Fruit fly (Drosophila melanogaster) whole organism: Measurements from ENCODE around the gene CG31055.

Experiments
- CG8478 ChIP-seq: fragments of >200 bp; optimal IDR thresholded peaks from 2 replicates; lab custom pipeline; 2018; ENCODE audit warnings: inconsistent platforms
- Dll ChIP-seq: fragments of >200 bp; optimal IDR thresholded peaks from 2 replicates; lab custom pipeline; 2017
- EcR ChIP-seq, 2 experiments: fragments of >200 bp; optimal IDR thresholded peaks; 2 replicates each; lab custom pipeline; 2017; ENCODE audit warnings: missing biosample characterization in 2 of 2, missing genetic modification characterization in 2 of 2, missing genetic modification reagents in 2 of 2
- pan ChIP-seq: fragments of >200 bp; optimal IDR thresholded peaks from 2 replicates; lab custom pipeline; 2017
- psq ChIP-seq: fragments of >200 bp; optimal IDR thresholded peaks from 2 replicates; lab custom pipeline; 2017
- usp ChIP-seq: fragments of >200 bp; optimal IDR thresholded peaks from 2 replicates; lab custom pipeline; 2017; ENCODE audit warnings: missing biosample characterization, missing genetic modification characterization, mixed read lengths

dm6 chr3R:27655109-27655508 is 32.8 kb downstream of the CG31055 start:
- TF ChIP-seq CG8478 (lab: Kevin White, UChicago) = no peak
- no peak for TF ChIP-seq psq (lab: Kevin White, UChicago)
- no peak for TF ChIP-seq pan (lab: Kevin White, UChicago)
- no peak for TF ChIP-seq usp (GFP tag; lab: Kevin White, UChicago)
- no peak for TF ChIP-seq Dll (lab: Kevin White, UChicago)
- TF ChIP-seq EcR (GFP tag; optimal IDR thresholded peaks at IDR 0.05; lab: Kevin White, UChicago) = no peak
